Fruit fly (Drosophila melanogaster) whole organism, embryonic: ENCODE results near the gene CG9737.

Source experiments
- CG10543 ChIP-seq: fragments of 200-800 bp; sonication (Bioruptor generic); optimal IDR thresholded peaks from 3 replicates; lab custom pipeline; 2017; ENCODE audit warnings: missing biosample characterization, mild to moderate bottlenecking, missing genetic modification characterization, moderate library complexity
- CG11696 ChIP-seq: fragments of 200-800 bp; sonication (Bioruptor generic); IDR thresholded peaks from 2 replicates; pipeline ENCODE4 v1.3.6; 2022; ENCODE audit warnings: missing biosample characterization, missing genetic modification characterization
- CG11723 ChIP-seq: fragments of 200-800 bp; sonication (Bioruptor generic); optimal IDR thresholded peaks from 2 replicates; lab custom pipeline; 2017; ENCODE audit warnings: missing biosample characterization, mild to moderate bottlenecking, missing genetic modification characterization
- CG13287 ChIP-seq: fragments of 200-800 bp; sonication (Bioruptor generic); IDR thresholded peaks from 2 replicates; pipeline ENCODE4 v1.3.6; 2022; ENCODE audit warnings: missing biosample characterization, missing genetic modification characterization; ENCODE audit not compliant: partially characterized antibody
- CG15479 ChIP-seq: fragments of 200-800 bp; sonication (Bioruptor generic); optimal IDR thresholded peaks from 3 replicates; lab custom pipeline; 2019; ENCODE audit warnings: missing biosample characterization, mild to moderate bottlenecking, missing genetic modification characterization, moderate library complexity
- CG17359 ChIP-seq: fragments of 200-800 bp; sonication (Bioruptor generic); optimal IDR thresholded peaks from 3 replicates; lab custom pipeline; 2018; ENCODE audit warnings: missing biosample characterization, mild to moderate bottlenecking, missing genetic modification characterization, moderate library complexity
- CG17829 ChIP-seq: fragments of 200-800 bp; optimal IDR thresholded peaks from 2 replicates; lab custom pipeline; 2019; ENCODE audit warnings: missing biosample characterization, mild to moderate bottlenecking, missing genetic modification characterization, moderate library complexity
- CG31388 ChIP-seq: fragments of 200-800 bp; sonication (Bioruptor generic); optimal IDR thresholded peaks from 2 replicates; lab custom pipeline; 2016; ENCODE audit warnings: missing biosample characterization, missing genetic modification characterization
- CG3995 ChIP-seq: fragments of 200-800 bp; sonication (Bioruptor generic); optimal IDR thresholded peaks from 3 replicates; lab custom pipeline; 2016; ENCODE audit warnings: missing biosample characterization, missing genetic modification characterization
- CG9817 ChIP-seq: fragments of 200-800 bp; sonication (Bioruptor generic); optimal IDR thresholded peaks from 2 replicates; lab custom pipeline; 2018; ENCODE audit warnings: missing biosample characterization, mild to moderate bottlenecking, missing genetic modification characterization, moderate library complexity
- Dip3 ChIP-seq: fragments of 200-800 bp; sonication (Bioruptor generic); optimal IDR thresholded peaks from 3 replicates; lab custom pipeline; 2016; ENCODE audit warnings: missing biosample characterization, missing genetic modification characterization
- E2f2 ChIP-seq: fragments of 200-800 bp; sonication (Bioruptor generic); IDR thresholded peaks from 2 replicates; pipeline ENCODE4 v1.3.6; 2022; ENCODE audit warnings: missing biosample characterization, missing genetic modification characterization
- Lim3 ChIP-seq: fragments of 200-800 bp; sonication (Bioruptor generic); IDR thresholded peaks from 2 replicates; pipeline ENCODE4 v1.3.6; 2022; ENCODE audit warnings: missing biosample characterization, missing genetic modification characterization
- Mad ChIP-seq: fragments of 200-800 bp; sonication (Bioruptor generic); optimal IDR thresholded peaks from 2 replicates; lab custom pipeline; 2016; ENCODE audit warnings: missing biosample characterization, missing genetic modification characterization
- NfI ChIP-seq: fragments of 200-800 bp; sonication (Bioruptor generic); optimal IDR thresholded peaks from 3 replicates; lab custom pipeline; 2018; ENCODE audit warnings: missing biosample characterization, mild to moderate bottlenecking, missing genetic modification characterization, moderate library complexity
- btn ChIP-seq: fragments of 200-800 bp; sonication (Bioruptor generic); optimal IDR thresholded peaks from 2 replicates; lab custom pipeline; 2016; ENCODE audit warnings: missing biosample characterization, missing genetic modification characterization
- eyg ChIP-seq: fragments of 200-800 bp; sonication (Bioruptor generic); optimal IDR thresholded peaks from 3 replicates; lab custom pipeline; 2016; ENCODE audit warnings: missing biosample characterization, missing genetic modification characterization
- kay ChIP-seq: fragments of 200-800 bp; sonication (Bioruptor generic); optimal IDR thresholded peaks from 2 replicates; lab custom pipeline; 2016; ENCODE audit warnings: missing biosample characterization, missing genetic modification characterization
- mirr ChIP-seq: fragments of 200-800 bp; sonication (Bioruptor generic); optimal IDR thresholded peaks from 3 replicates; lab custom pipeline; 2018; ENCODE audit warnings: missing biosample characterization, mild to moderate bottlenecking, missing genetic modification characterization
- run ChIP-seq: fragments of 200-800 bp; sonication (Bioruptor generic); optimal IDR thresholded peaks from 3 replicates; lab custom pipeline; 2018; ENCODE audit warnings: missing biosample characterization, mild to moderate bottlenecking, missing genetic modification characterization
- schlank ChIP-seq: fragments of 200-800 bp; sonication (Bioruptor generic); optimal IDR thresholded peaks from 2 replicates; lab custom pipeline; 2018; ENCODE audit warnings: missing biosample characterization, mild to moderate bottlenecking, missing genetic modification characterization
- sim ChIP-seq: fragments of 200-800 bp; sonication (Bioruptor generic); IDR thresholded peaks from 2 replicates; pipeline ENCODE4 v1.3.6; 2022; ENCODE audit warnings: missing biosample characterization, missing genetic modification characterization
- tgo ChIP-seq: fragments of 200-800 bp; sonication (Bioruptor generic); IDR thresholded peaks from 3 replicates; pipeline ENCODE4 v1.3.6; 2022; ENCODE audit warnings: missing biosample characterization, missing genetic modification characterization
- vfl ChIP-seq: fragments of 200-800 bp; sonication (Bioruptor generic); optimal IDR thresholded peaks from 2 replicates; lab custom pipeline; 2016; ENCODE audit warnings: missing biosample characterization, missing genetic modification characterization

The CG9737 gene

DNA sequence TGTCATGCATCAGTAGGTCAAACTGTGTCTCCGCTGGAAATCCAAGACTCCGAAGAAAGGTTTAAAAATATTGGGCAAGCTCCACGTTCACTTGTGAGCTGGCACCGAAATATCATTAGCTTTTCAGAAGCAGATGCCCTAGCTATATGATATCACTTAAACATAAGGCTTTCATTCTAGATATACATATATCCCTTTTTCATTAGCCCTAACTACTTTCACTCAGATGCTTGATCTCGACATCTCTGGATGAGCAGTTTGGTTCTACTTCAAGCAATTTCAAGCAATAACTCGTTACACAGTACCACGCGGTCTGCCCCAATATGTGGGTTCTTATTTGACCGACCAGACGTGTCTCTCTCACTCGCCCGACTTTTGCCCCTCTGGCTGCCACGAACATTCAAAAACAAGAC, 51.6 kb downstream of the CG9737 start (continued):
- no peak for TF ChIP-seq CG17359
- TF ChIP-seq E2f2 (GFP tag; lab: Robert Waterston, UW) = no peak
- TF ChIP-seq Dip3 (GFP tag; lab: Kevin White, UChicago) = peak; percentile 20
- TF ChIP-seq CG11696 (GFP tag; lab: Robert Waterston, UW) = no peak
- TF ChIP-seq CG10543 (GFP tag; lab: Kevin White, UChicago) = no peak
- TF ChIP-seq CG11723 = no peak
- peak; percentile 32 for TF ChIP-seq eyg (GFP tag; lab: Kevin White, UChicago)
- peak; percentile 32 for TF ChIP-seq CG17829 (tag; lab: Kevin White, UChicago)
- no peak for TF ChIP-seq CG15479 (GFP tag; lab: Kevin White, UChicago)
- TF ChIP-seq tgo (GFP tag; lab: Robert Waterston, UW) = no peak; the same call in 2 of the 3 replicates
- peak; percentile 24 for TF ChIP-seq NfI (GFP tag; lab: Kevin White, UChicago)
- TF ChIP-seq kay (GFP tag; lab: Kevin White, UChicago) = peak; percentile 9
- TF ChIP-seq schlank (tag; lab: Kevin White, UChicago) = no peak
- no peak for TF ChIP-seq CG3995 (GFP tag; lab: Kevin White, UChicago)
- TF ChIP-seq CG13287 (GFP tag; lab: Robert Waterston, UW) = no peak
- no peak for TF ChIP-seq CG31388 (GFP tag; lab: Kevin White, UChicago)
- TF ChIP-seq Mad (GFP tag; lab: Kevin White, UChicago) = no peak
- no peak for TF ChIP-seq Lim3 (GFP tag; lab: Robert Waterston, UW)
- no peak for TF ChIP-seq run (tag; lab: Kevin White, UChicago)
- TF ChIP-seq sim (GFP tag; lab: Robert Waterston, UW) = no peak
- TF ChIP-seq vfl (GFP tag; lab: Kevin White, UChicago) = no peak
- no peak for TF ChIP-seq mirr (GFP tag; lab: Kevin White, UChicago)
- TF ChIP-seq CG9817 (tag; lab: Kevin White, UChicago) = no peak
- TF ChIP-seq btn = no peak
- TF ChIP-seq, all 482 proteins: peak for 137
